Fruit fly (Drosophila melanogaster) whole organism, embryonic: Measurements from ENCODE around the gene CG42824.

Source experiments
- Atf3 ChIP-seq: fragments of 200-800 bp; sonication (Bioruptor generic); optimal IDR thresholded peaks from 3 replicates; lab custom pipeline; 2016; ENCODE audit warnings: missing biosample characterization, missing genetic modification characterization
- BEAF-32 ChIP-seq: fragments of 200-800 bp; sonication (Bioruptor generic); optimal IDR thresholded peaks from 3 replicates; lab custom pipeline; 2017; ENCODE audit warnings: missing biosample characterization, missing genetic modification characterization, mild to moderate bottlenecking, moderate library complexity, missing genetic modification reagents
- Blimp-1 ChIP-seq: fragments of 200-800 bp; sonication (Bioruptor generic); optimal IDR thresholded peaks from 3 replicates; lab custom pipeline; 2018; ENCODE audit warnings: missing biosample characterization, missing genetic modification characterization, mild to moderate bottlenecking, moderate library complexity, missing genetic modification reagents
- CG10959 ChIP-seq: fragments of 200-800 bp; sonication (Bioruptor generic); IDR thresholded peaks from 2 replicates; pipeline ENCODE4 v1.3.6; 2022; ENCODE audit warnings: missing biosample characterization, missing genetic modification characterization
- CG11247 ChIP-seq: fragments of 200-800 bp; sonication (Bioruptor generic); IDR thresholded peaks from 2 replicates; pipeline ENCODE4 v1.3.6; 2022; ENCODE audit warnings: missing biosample characterization, missing genetic modification characterization
- CG11504 ChIP-seq: fragments of 200-800 bp; sonication (Bioruptor generic); optimal IDR thresholded peaks from 3 replicates; lab custom pipeline; 2019; ENCODE audit warnings: missing biosample characterization, mild to moderate bottlenecking, missing genetic modification characterization, moderate library complexity
- CG11723 ChIP-seq: fragments of 200-800 bp; sonication (Bioruptor generic); optimal IDR thresholded peaks from 2 replicates; lab custom pipeline; 2017; ENCODE audit warnings: missing biosample characterization, mild to moderate bottlenecking, missing genetic modification characterization
- CG12236 ChIP-seq: fragments of 200-800 bp; sonication (Bioruptor generic); optimal IDR thresholded peaks from 2 replicates; lab custom pipeline; 2016; ENCODE audit warnings: missing biosample characterization, missing genetic modification characterization
- CG14014 ChIP-seq: fragments of 200-800 bp; sonication (Bioruptor generic); IDR thresholded peaks from 2 replicates; pipeline ENCODE4 v1.3.6; 2022; ENCODE audit warnings: missing biosample characterization, missing genetic modification characterization
- CG14441 ChIP-seq: fragments of 200-800 bp; sonication (Bioruptor generic); IDR thresholded peaks from 2 replicates; pipeline ENCODE4 v1.3.6; 2022; ENCODE audit warnings: missing biosample characterization, missing genetic modification characterization
- CG14710 ChIP-seq: fragments of 200-800 bp; sonication (Bioruptor generic); optimal IDR thresholded peaks from 3 replicates; lab custom pipeline; 2019; ENCODE audit warnings: missing biosample characterization, mild to moderate bottlenecking, missing genetic modification characterization, moderate library complexity
- CG17361 ChIP-seq: fragments of 200-800 bp; sonication (Bioruptor generic); IDR thresholded peaks from 3 replicates; pipeline ENCODE4 v1.3.6; 2022; ENCODE audit warnings: missing biosample characterization, missing genetic modification characterization
- CG18262 ChIP-seq: fragments of 200-800 bp; optimal IDR thresholded peaks from 3 replicates; lab custom pipeline; 2019; ENCODE audit warnings: missing biosample characterization, mild to moderate bottlenecking, missing genetic modification characterization, moderate library complexity
- CG2678 ChIP-seq: fragments of 200-800 bp; sonication (Bioruptor generic); optimal IDR thresholded peaks from 3 replicates; lab custom pipeline; 2019; ENCODE audit warnings: missing biosample characterization, mild to moderate bottlenecking, missing genetic modification characterization, moderate library complexity
- CG31224 ChIP-seq: fragments of 200-800 bp; sonication (Bioruptor generic); IDR thresholded peaks from 2 replicates; pipeline ENCODE4 v1.3.6; 2022; ENCODE audit warnings: missing biosample characterization, missing genetic modification characterization
- CG3995 ChIP-seq: fragments of 200-800 bp; sonication (Bioruptor generic); optimal IDR thresholded peaks from 3 replicates; lab custom pipeline; 2016; ENCODE audit warnings: missing biosample characterization, missing genetic modification characterization
- CG4360 ChIP-seq: fragments of 200-800 bp; sonication (Bioruptor generic); IDR thresholded peaks from 2 replicates; pipeline ENCODE4 v1.3.6; 2022; ENCODE audit warnings: missing biosample characterization, missing genetic modification characterization
- CG4730 ChIP-seq: fragments of 200-800 bp; sonication (Bioruptor generic); IDR thresholded peaks from 2 replicates; pipeline ENCODE4 v1.3.6; 2022; ENCODE audit warnings: missing biosample characterization, missing genetic modification characterization
- CG5180 ChIP-seq: fragments of 200-800 bp; sonication (Bioruptor generic); optimal IDR thresholded peaks from 3 replicates; lab custom pipeline; 2017; ENCODE audit warnings: missing biosample characterization, missing genetic modification characterization, mild to moderate bottlenecking, moderate library complexity, missing genetic modification reagents
- CG6689 ChIP-seq: fragments of 200-800 bp; sonication (Bioruptor generic); IDR thresholded peaks from 2 replicates; pipeline ENCODE4 v1.3.6; 2022; ENCODE audit warnings: missing biosample characterization, missing genetic modification characterization
- CG6791 ChIP-seq: fragments of 200-800 bp; sonication (Bioruptor generic); IDR thresholded peaks from 3 replicates; pipeline ENCODE4 v1.3.6; 2022; ENCODE audit warnings: missing biosample characterization, missing genetic modification characterization; ENCODE audit not compliant: partially characterized antibody
- CG7839 ChIP-seq: fragments of 200-800 bp; sonication (Bioruptor generic); optimal IDR thresholded peaks from 3 replicates; lab custom pipeline; 2018; ENCODE audit warnings: missing biosample characterization, mild to moderate bottlenecking, missing genetic modification characterization, moderate library complexity
- CHES-1-like ChIP-seq: fragments of 200-800 bp; sonication (Bioruptor generic); optimal IDR thresholded peaks from 2 replicates; lab custom pipeline; 2016; ENCODE audit warnings: missing biosample characterization, missing genetic modification characterization
- MBD-R2 ChIP-seq: fragments of 200-800 bp; sonication (Bioruptor generic); IDR thresholded peaks from 2 replicates; pipeline ENCODE4 v1.3.6; 2022; ENCODE audit warnings: missing biosample characterization, missing genetic modification characterization
- Nf-YC ChIP-seq: fragments of 200-800 bp; optimal IDR thresholded peaks from 3 replicates; lab custom pipeline; 2019; ENCODE audit warnings: missing biosample characterization, mild to moderate bottlenecking, missing genetic modification characterization, moderate library complexity
- Opbp ChIP-seq: fragments of 200-800 bp; sonication (Bioruptor generic); IDR thresholded peaks from 3 replicates; pipeline ENCODE4 v1.3.6; 2022; ENCODE audit warnings: missing biosample characterization, missing genetic modification characterization; ENCODE audit not compliant: partially characterized antibody
- Stat92E ChIP-seq, 3 experiments: fragments of >200 bp in 2 of 3; fragments of 200-800 bp in 1 of 3; sonication (Bioruptor generic) in 1 of 3; optimal IDR thresholded peaks; 2 replicates each; lab custom pipeline; 2017 to 2019; ENCODE audit warnings: missing biosample characterization in 3 of 3, missing genetic modification characterization in 3 of 3, mild to moderate bottlenecking in 1 of 3, moderate library complexity in 1 of 3
- Xrp1 ChIP-seq: fragments of 200-800 bp; sonication (Bioruptor generic); IDR thresholded peaks from 2 replicates; pipeline ENCODE4 v1.3.6; 2022; ENCODE audit warnings: missing biosample characterization, missing genetic modification characterization
- abd-A ChIP-seq: fragments of 200-800 bp; sonication (Bioruptor generic); optimal IDR thresholded peaks from 3 replicates; lab custom pipeline; 2019; ENCODE audit warnings: missing biosample characterization, mild to moderate bottlenecking, missing genetic modification characterization, moderate library complexity
- ap ChIP-seq: fragments of 200-800 bp; sonication (Bioruptor generic); IDR thresholded peaks from 2 replicates; pipeline ENCODE4 v1.3.6; 2022; ENCODE audit warnings: missing biosample characterization, missing genetic modification characterization
- bsh ChIP-seq, 2 experiments: fragments of 200-800 bp; sonication (Bioruptor generic); optimal IDR thresholded peaks; 2 replicates each; lab custom pipeline; 2017 to 2018; ENCODE audit warnings: mild to moderate bottlenecking in 2 of 2, missing biosample characterization in 2 of 2, missing genetic modification characterization in 2 of 2, moderate library complexity in 1 of 2
- caup ChIP-seq: fragments of 200-800 bp; sonication (Bioruptor generic); optimal IDR thresholded peaks from 3 replicates; lab custom pipeline; 2017; ENCODE audit warnings: missing biosample characterization, mild to moderate bottlenecking, missing genetic modification characterization, moderate library complexity; ENCODE audit not compliant: severe bottlenecking
- dysf ChIP-seq: fragments of 200-800 bp; sonication (Bioruptor generic); IDR thresholded peaks from 3 replicates; pipeline ENCODE4 v1.3.6; 2022; ENCODE audit warnings: missing biosample characterization, missing genetic modification characterization
- ewg ChIP-seq: fragments of 200-800 bp; sonication (Bioruptor generic); optimal IDR thresholded peaks from 3 replicates; lab custom pipeline; 2017; ENCODE audit warnings: mild to moderate bottlenecking, missing biosample characterization, missing genetic modification reagents, missing genetic modification characterization
- fd96Cb ChIP-seq: fragments of 200-800 bp; sonication (Bioruptor generic); optimal IDR thresholded peaks from 2 replicates; lab custom pipeline; 2018; ENCODE audit warnings: missing biosample characterization, mild to moderate bottlenecking, missing genetic modification characterization, moderate library complexity
- gem ChIP-seq: fragments of 200-800 bp; sonication (Bioruptor generic); optimal IDR thresholded peaks from 2 replicates; lab custom pipeline; 2019; ENCODE audit warnings: missing biosample characterization, mild to moderate bottlenecking, missing genetic modification characterization, moderate library complexity
- gfzf ChIP-seq: fragments of 200-800 bp; sonication (Bioruptor generic); optimal IDR thresholded peaks from 2 replicates; lab custom pipeline; 2016; ENCODE audit warnings: missing biosample characterization, mild to moderate bottlenecking, missing genetic modification characterization, moderate library complexity
- grn ChIP-seq: fragments of 200-800 bp; sonication (Bioruptor generic); optimal IDR thresholded peaks from 3 replicates; lab custom pipeline; 2017; ENCODE audit warnings: missing biosample characterization, missing genetic modification characterization
- gro ChIP-seq: fragments of 200-800 bp; sonication (Bioruptor generic); optimal IDR thresholded peaks from 2 replicates; lab custom pipeline; 2016; ENCODE audit warnings: missing biosample characterization, missing genetic modification characterization
- hb ChIP-seq: fragments of 200-800 bp; sonication (Bioruptor generic); IDR thresholded peaks from 3 replicates; pipeline ENCODE4 v1.3.6; 2022; ENCODE audit warnings: missing biosample characterization, missing genetic modification characterization; ENCODE audit not compliant: partially characterized antibody
- kni ChIP-seq: fragments of 200-800 bp; sonication (Bioruptor generic); optimal IDR thresholded peaks from 3 replicates; lab custom pipeline; 2017; ENCODE audit warnings: mild to moderate bottlenecking, missing biosample characterization, missing genetic modification reagents, missing genetic modification characterization
- lola ChIP-seq, 3 experiments: fragments of >200 bp in 2 of 3; fragments of 200-800 bp in 1 of 3; sonication (Bioruptor generic) in 1 of 3; optimal IDR thresholded peaks; 2 replicates each; lab custom pipeline; 2017 to 2019; ENCODE audit warnings: missing biosample characterization in 3 of 3, missing genetic modification characterization in 3 of 3, mild to moderate bottlenecking in 1 of 3, moderate library complexity in 1 of 3
- ro ChIP-seq: fragments of 200-800 bp; sonication (Bioruptor generic); IDR thresholded peaks from 2 replicates; pipeline ENCODE4 v1.3.6; 2022; ENCODE audit warnings: missing biosample characterization, missing genetic modification characterization
- salm ChIP-seq: fragments of 200-800 bp; sonication (Bioruptor generic); optimal IDR thresholded peaks from 2 replicates; lab custom pipeline; 2018; ENCODE audit warnings: missing biosample characterization, mild to moderate bottlenecking, missing genetic modification characterization
- scrt ChIP-seq: fragments of 200-800 bp; sonication (Bioruptor generic); optimal IDR thresholded peaks from 2 replicates; lab custom pipeline; 2018; ENCODE audit warnings: missing biosample characterization, mild to moderate bottlenecking, missing genetic modification characterization, moderate library complexity
- slbo ChIP-seq: fragments of 200-800 bp; sonication (Bioruptor generic); IDR thresholded peaks from 2 replicates; pipeline ENCODE4 v1.3.6; 2022; ENCODE audit warnings: missing biosample characterization, missing genetic modification characterization
- ssp ChIP-seq: fragments of 200-800 bp; sonication (Bioruptor generic); IDR thresholded peaks from 2 replicates; pipeline ENCODE4 v1.3.6; 2022; ENCODE audit warnings: missing biosample characterization, missing genetic modification characterization
- tin ChIP-seq: fragments of 200-800 bp; sonication (Bioruptor generic); optimal IDR thresholded peaks from 3 replicates; lab custom pipeline; 2016; ENCODE audit warnings: missing biosample characterization, missing genetic modification characterization
- ttk ChIP-seq: fragments of 200-800 bp; sonication (Bioruptor generic); IDR thresholded peaks from 2 replicates; pipeline ENCODE4 v2.1.2; 2022; ENCODE audit warnings: missing biosample characterization, missing genetic modification characterization
- wek ChIP-seq: fragments of 200-800 bp; sonication (Bioruptor generic); optimal IDR thresholded peaks from 3 replicates; lab custom pipeline; 2018; ENCODE audit warnings: missing biosample characterization, mild to moderate bottlenecking, missing genetic modification characterization, moderate library complexity

The CG42824 gene

dm6 chr3R:17379051-17379450 is 27.3 kb downstream of the CG42824 start (continued):
- TF ChIP-seq grn (GFP tag; lab: Kevin White, UChicago): no peak
- no peak for TF ChIP-seq Atf3 (GFP tag; lab: Kevin White, UChicago)
- peak; percentile 10 for TF ChIP-seq fd96Cb
- peak; percentile 37; the same call in 1 of the 2 replicates for TF ChIP-seq slbo (GFP tag; lab: Robert Waterston, UW)
- no peak for TF ChIP-seq gro
- no peak for TF ChIP-seq kni (GFP tag; lab: Kevin White, UChicago)
- TF ChIP-seq ap (GFP tag; lab: Robert Waterston, UW): no peak
- TF ChIP-seq gem (tag; lab: Kevin White, UChicago): peak; percentile 45
- TF ChIP-seq CG6689 (GFP tag; lab: Robert Waterston, UW): peak; percentile 36
- no peak for TF ChIP-seq wek (GFP tag; lab: Kevin White, UChicago)
- TF ChIP-seq Nf-YC (tag; lab: Kevin White, UChicago): no peak
- TF ChIP-seq CG4730 (GFP tag; lab: Robert Waterston, UW): no peak
- no peak for TF ChIP-seq gfzf (GFP tag; lab: Kevin White, UChicago)
- no peak for TF ChIP-seq CG4360 (GFP tag; lab: Robert Waterston, UW)
- peak; percentile 90 for TF ChIP-seq CG3995 (GFP tag; lab: Kevin White, UChicago)
- no peak for TF ChIP-seq CG14014 (GFP tag; lab: Robert Waterston, UW)
- no peak for TF ChIP-seq Opbp
- no peak for TF ChIP-seq abd-A (tag; lab: Kevin White, UChicago)
- TF ChIP-seq CG6791 (GFP tag; lab: Robert Waterston, UW): no peak
- TF ChIP-seq CG10959 (GFP tag; lab: Robert Waterston, UW): no peak
- TF ChIP-seq tin (GFP tag; lab: Kevin White, UChicago): peak; percentile 6
- peak; percentile 0 for TF ChIP-seq Blimp-1 (GFP tag; lab: Kevin White, UChicago)
- peak; percentile 23; the same call in 1 of the 2 replicates for TF ChIP-seq CG14441 (GFP tag; lab: Robert Waterston, UW)
- 0 out of 2 replicates have a peak, but pooled peaks have one; percentile 21 for TF ChIP-seq ssp
- TF ChIP-seq CG5180: no peak
- TF ChIP-seq CG18262 (tag; lab: Kevin White, UChicago): no peak
- no peak for TF ChIP-seq lola (GFP tag; optimal IDR thresholded peaks at IDR 0.05; lab: Kevin White, UChicago)
- no peak for TF ChIP-seq Stat92E (GFP tag; optimal IDR thresholded peaks at IDR 0.05; lab: Kevin White, UChicago)
- TF ChIP-seq BEAF-32 (GFP tag; lab: Kevin White, UChicago): no peak
- TF ChIP-seq CG7839: peak; percentile 35
- peak; percentile 48 for TF ChIP-seq CG11504 (tag; lab: Kevin White, UChicago)
- TF ChIP-seq hb (GFP tag; lab: Robert Waterston, UW): no peak
- no peak for TF ChIP-seq CG11247
- TF ChIP-seq bsh (GFP tag; optimal IDR thresholded peaks at IDR 0.05; lab: Kevin White, UChicago): no peak
- TF ChIP-seq CG14710: no peak
- TF ChIP-seq ewg (GFP tag; lab: Kevin White, UChicago): no peak
- no peak for TF ChIP-seq caup (GFP tag; lab: Kevin White, UChicago)
- TF ChIP-seq ttk: 0 out of 2 replicates have a peak, but pooled peaks have one; percentile 32
- 0 out of 2 replicates have a peak, but pooled peaks have one; percentile 19 for TF ChIP-seq ro (GFP tag; lab: Robert Waterston, UW)
- peak; percentile 43; the same call in 1 of the 3 replicates for TF ChIP-seq CG17361 (GFP tag; lab: Robert Waterston, UW)
- TF ChIP-seq CG12236 (GFP tag; lab: Kevin White, UChicago): no peak
- TF ChIP-seq dysf (GFP tag; lab: Robert Waterston, UW): peak; percentile 46; the same call in 2 of the 3 replicates
- no peak for TF ChIP-seq CHES-1-like (GFP tag; lab: Kevin White, UChicago)
- TF ChIP-seq MBD-R2 (GFP tag; lab: Robert Waterston, UW): no peak
- no peak for TF ChIP-seq CG11723 (GFP tag; lab: Kevin White, UChicago)
- TF ChIP-seq CG31224 (GFP tag; lab: Robert Waterston, UW): no peak
- TF ChIP-seq Xrp1 (GFP tag; lab: Robert Waterston, UW): peak; percentile 45
- TF ChIP-seq CG2678 (tag; lab: Kevin White, UChicago): peak; percentile 4
- TF ChIP-seq salm (tag; lab: Kevin White, UChicago): no peak
- TF ChIP-seq scrt (GFP tag; lab: Kevin White, UChicago): no peak
